Worm (Caenorhabditis elegans) whole organism, L4 larva: Measurements from ENCODE around the gene F09E10.6.

Source experiments
- Y48G9A.11 ChIP-seq: fragments of 200-800 bp; sonication (Bioruptor generic); IDR thresholded peaks from 2 replicates; pipeline ENCODE4 v1.3.6; 2022; ENCODE audit warnings: missing genetic modification reagents, missing genetic modification characterization, missing compliant biosample characterization
- ceh-32 ChIP-seq: sonication (generic microtip); optimal IDR thresholded peaks from 2 replicates; lab custom pipeline; 2016; ENCODE audit warnings: mild to moderate bottlenecking, missing genetic modification characterization, missing compliant biosample characterization; ENCODE audit not compliant: poor library complexity
- dmd-6 ChIP-seq: fragments of 200-800 bp; sonication (Bioruptor generic); IDR thresholded peaks from 2 replicates; pipeline ENCODE4 v1.3.6; 2022; ENCODE audit warnings: missing genetic modification reagents, missing genetic modification characterization, missing compliant biosample characterization
- lin-39 ChIP-seq: fragments of 150-350 bp; optimal IDR thresholded peaks from 2 replicates; lab custom pipeline; 2014; ENCODE audit warnings: missing biosample characterization, missing genetic modification reagents, missing genetic modification characterization
- mxl-2 ChIP-seq: fragments of 200-800 bp; sonication (Bioruptor generic); conservative IDR thresholded peaks from 2 replicates; pipeline ENCODE4 v1.3.6; 2022; ENCODE audit warnings: missing genetic modification reagents, missing genetic modification characterization, missing compliant biosample characterization
- unc-62 ChIP-seq, 3 experiments: fragments of 150-350 bp in 1 of 3; sonication (generic microtip); optimal IDR thresholded peaks in 2 of 3; peaks in 1 of 3; 1 replicate in 1 of 3; 2 replicates in 2 of 3; lab custom pipeline; 2014 to 2017; ENCODE audit warnings: missing biosample characterization in 3 of 3, missing genetic modification characterization in 3 of 3, missing genetic modification reagents in 3 of 3, missing genotype in 1 of 3

- TF ChIP-seq Y48G9A.11 (GFP tag; lab: Robert Waterston, UW) (no peak), unc-62 (GFP tag; optimal IDR thresholded peaks at IDR 0.05 in 1 of 2; lab: Kevin White, UChicago) (peak in 1 of 2 experiments; percentile 86), unc-62 (tag; optimal IDR thresholded peaks at IDR 0.05; lab: Kevin White, UChicago) (no peak), dmd-6 (GFP tag; lab: Robert Waterston, UW) (no peak), ceh-32 (tag; lab: Kevin White, UChicago) (no peak), mxl-2 (GFP tag; lab: Robert Waterston, UW) (no peak), lin-39 (tag; lab: Kevin White, UChicago) (no peak)
These were observed 28.2 kb upstream of the F09E10.6 start for ce11 chrX:1525511-1526172.
